Worm (Caenorhabditis elegans) whole organism, L3 larva: Measurements from ENCODE around the gene Y57A10A.31.

Experiments used
- elt-3 ChIP-seq, 3 experiments: fragments of 150-350 bp in 1 of 3; sonication (generic microtip) in 2 of 3; optimal IDR thresholded peaks; 2 replicates in 2 of 3; 4 replicates in 1 of 3; lab custom pipeline; 2014 to 2017; ENCODE audit warnings: missing biosample characterization in 3 of 3, missing genetic modification characterization in 3 of 3
- lin-15B ChIP-seq: fragments of 150-350 bp; optimal IDR thresholded peaks from 2 replicates; lab custom pipeline; 2014; ENCODE audit warnings: missing biosample characterization, missing genetic modification characterization
- nhr-11 ChIP-seq: fragments of 150-350 bp; optimal IDR thresholded peaks from 2 replicates; lab custom pipeline; 2014; ENCODE audit warnings: missing biosample characterization, missing genetic modification characterization
- nhr-237 ChIP-seq: fragments of 150-350 bp; optimal IDR thresholded peaks from 2 replicates; lab custom pipeline; 2014; ENCODE audit warnings: missing biosample characterization, missing genetic modification characterization
- nhr-28 ChIP-seq: fragments of 150-350 bp; optimal IDR thresholded peaks from 2 replicates; lab custom pipeline; 2014; ENCODE audit warnings: missing biosample characterization, missing genetic modification characterization
- pqm-1 ChIP-seq: fragments of 150-350 bp; optimal IDR thresholded peaks from 2 replicates; lab custom pipeline; 2017; ENCODE audit warnings: missing biosample characterization, missing genetic modification characterization, inconsistent platforms
- snpc-4 ChIP-seq: fragments of 150-350 bp; optimal IDR thresholded peaks from 2 replicates; lab custom pipeline; 2014; ENCODE audit warnings: missing biosample characterization, missing genetic modification characterization
- zag-1 ChIP-seq: fragments of 150-350 bp; optimal IDR thresholded peaks from 2 replicates; lab custom pipeline; 2014; ENCODE audit warnings: missing biosample characterization, missing genetic modification characterization
- ztf-11 ChIP-seq: fragments of 150-350 bp; optimal IDR thresholded peaks from 2 replicates; lab custom pipeline; 2014; ENCODE audit warnings: missing biosample characterization, missing genetic modification characterization

ce11 chrII:12264847-12265246, 24.3 kb upstream of the Y57A10A.31 start:
- TF ChIP-seq snpc-4 (tag; lab: Kevin White, UChicago), result no peak
- no peak for TF ChIP-seq nhr-11 (tag; lab: Kevin White, UChicago)
- no peak for TF ChIP-seq nhr-28 (tag; lab: Kevin White, UChicago)
- no peak for TF ChIP-seq elt-3 (tag; optimal IDR thresholded peaks at IDR 0.05; lab: Kevin White, UChicago)
- TF ChIP-seq nhr-237 (tag; lab: Kevin White, UChicago), result no peak
- no peak for TF ChIP-seq pqm-1 (tag; lab: Kevin White, UChicago)
- TF ChIP-seq zag-1 (tag; lab: Kevin White, UChicago), result no peak
- no peak for TF ChIP-seq ztf-11 (tag; lab: Kevin White, UChicago)
- TF ChIP-seq lin-15B (tag; lab: Kevin White, UChicago), result no peak
